Worm (Caenorhabditis elegans) whole organism, L4 larva: ENCODE results near the gene scl-26.

Source experiments
- F37D6.2 ChIP-seq: sonication (generic microtip); optimal IDR thresholded peaks from 2 replicates; lab custom pipeline; 2016; ENCODE audit warnings: mild to moderate bottlenecking, missing genetic modification characterization, missing compliant biosample characterization
- F44E2.7 ChIP-seq: fragments of 200-800 bp; sonication (Bioruptor generic); IDR thresholded peaks from 2 replicates; pipeline ENCODE4 v2.1.2; 2022; ENCODE audit warnings: missing genetic modification characterization, missing compliant biosample characterization
- T20F7.1 ChIP-seq: fragments of 200-800 bp; sonication (Bioruptor generic); optimal IDR thresholded peaks from 2 replicates; lab custom pipeline; 2018; ENCODE audit warnings: mild to moderate bottlenecking, missing genetic modification characterization, missing compliant biosample characterization
- T26A8.4 ChIP-seq: fragments of 200-800 bp; sonication (Bioruptor generic); IDR thresholded peaks from 2 replicates; pipeline ENCODE4 v1.3.6; 2022; ENCODE audit warnings: missing genetic modification characterization, missing compliant biosample characterization
- Y48G9A.11 ChIP-seq: fragments of 200-800 bp; sonication (Bioruptor generic); IDR thresholded peaks from 2 replicates; pipeline ENCODE4 v1.3.6; 2022; ENCODE audit warnings: missing genetic modification reagents, missing genetic modification characterization, missing compliant biosample characterization
- Y5F2A.4 ChIP-seq: fragments of 200-800 bp; sonication (Bioruptor generic); optimal IDR thresholded peaks from 2 replicates; lab custom pipeline; 2018; ENCODE audit warnings: mild to moderate bottlenecking, missing genetic modification characterization, missing compliant biosample characterization
- ZK337.2 ChIP-seq: fragments of 200-800 bp; sonication (Bioruptor generic); IDR thresholded peaks from 2 replicates; pipeline ENCODE4 v1.3.6; 2022; ENCODE audit warnings: missing genetic modification reagents, missing genetic modification characterization, missing compliant biosample characterization
- aha-1 ChIP-seq: fragments of 150-350 bp; peaks from one replicate; lab custom pipeline; 2014; ENCODE audit warnings: missing biosample characterization, missing genetic modification characterization
- ama-1 ChIP-seq: fragments of 150-350 bp; optimal IDR thresholded peaks from 2 replicates; lab custom pipeline; 2014; ENCODE audit warnings: inconsistent platforms, mixed read lengths
- attf-4 ChIP-seq: sonication (generic microtip); optimal IDR thresholded peaks from 3 replicates; lab custom pipeline; 2017; ENCODE audit warnings: missing biosample characterization, missing genetic modification characterization
- ceh-62 ChIP-seq: sonication (generic microtip); optimal IDR thresholded peaks from 2 replicates; lab custom pipeline; 2017; ENCODE audit warnings: missing biosample characterization, missing genetic modification characterization
- ceh-82 ChIP-seq: sonication (generic microtip); optimal IDR thresholded peaks from 2 replicates; lab custom pipeline; 2017; ENCODE audit warnings: missing biosample characterization, missing genetic modification characterization
- cey-2 ChIP-seq: sonication (generic microtip); optimal IDR thresholded peaks from 3 replicates; lab custom pipeline; 2017; ENCODE audit warnings: missing genetic modification characterization, mild to moderate bottlenecking, missing compliant biosample characterization, antibody characterized with exemption, borderline replicate concordance; ENCODE audit not compliant: insufficient read depth
- daf-8 ChIP-seq: fragments of 200-800 bp; sonication (Bioruptor generic); IDR thresholded peaks from 2 replicates; pipeline ENCODE4 v1.3.6; 2022; ENCODE audit warnings: missing genetic modification characterization, missing compliant biosample characterization
- dmd-6 ChIP-seq: fragments of 200-800 bp; sonication (Bioruptor generic); IDR thresholded peaks from 2 replicates; pipeline ENCODE4 v1.3.6; 2022; ENCODE audit warnings: missing genetic modification reagents, missing genetic modification characterization, missing compliant biosample characterization
- egl-27 ChIP-seq: sonication (generic microtip); optimal IDR thresholded peaks from 3 replicates; lab custom pipeline; 2017; ENCODE audit warnings: missing biosample characterization, missing genetic modification reagents, missing genetic modification characterization
- fos-1 ChIP-seq: fragments of 150-350 bp; optimal IDR thresholded peaks from 2 replicates; lab custom pipeline; 2014; ENCODE audit warnings: missing biosample characterization, missing genetic modification characterization
- hlh-30 ChIP-seq: sonication (generic microtip); optimal IDR thresholded peaks from 2 replicates; lab custom pipeline; 2017; ENCODE audit warnings: antibody characterized with exemption, mild to moderate bottlenecking, missing genetic modification characterization, missing compliant biosample characterization; ENCODE audit not compliant: insufficient read depth
- hmg-1.1 ChIP-seq: fragments of 200-800 bp; sonication (Bioruptor generic); IDR thresholded peaks from 2 replicates; pipeline ENCODE4 v1.3.6; 2022; ENCODE audit warnings: missing genetic modification reagents, missing genetic modification characterization, missing compliant biosample characterization
- lim-7 ChIP-seq: fragments of 200-800 bp; sonication (Bioruptor generic); IDR thresholded peaks from 2 replicates; pipeline ENCODE4 v1.3.6; 2022; ENCODE audit warnings: missing genetic modification characterization, missing compliant biosample characterization
- lin-13 ChIP-seq: fragments of 150-350 bp; optimal IDR thresholded peaks from 2 replicates; lab custom pipeline; 2014; ENCODE audit warnings: missing biosample characterization, missing genetic modification reagents, missing genetic modification characterization
- lin-29 ChIP-seq: fragments of 200-800 bp; sonication (Bioruptor generic); IDR thresholded peaks from 2 replicates; pipeline ENCODE4 v1.3.6; 2022; ENCODE audit warnings: missing genetic modification reagents, missing genetic modification characterization, missing compliant biosample characterization
- lin-39 ChIP-seq: fragments of 150-350 bp; optimal IDR thresholded peaks from 2 replicates; lab custom pipeline; 2014; ENCODE audit warnings: missing biosample characterization, missing genetic modification reagents, missing genetic modification characterization
- mxl-3 ChIP-seq: fragments of 200-800 bp; sonication (Bioruptor generic); optimal IDR thresholded peaks from 2 replicates; lab custom pipeline; 2018; ENCODE audit warnings: mild to moderate bottlenecking, missing genetic modification characterization, missing compliant biosample characterization
- nhr-102 ChIP-seq: sonication (generic microtip); optimal IDR thresholded peaks from 2 replicates; lab custom pipeline; 2016; ENCODE audit warnings: mild to moderate bottlenecking, missing genetic modification characterization, moderate library complexity, missing compliant biosample characterization
- nhr-25 ChIP-seq: sonication (generic microtip); optimal IDR thresholded peaks from 2 replicates; lab custom pipeline; 2017; ENCODE audit warnings: missing genetic modification characterization, mild to moderate bottlenecking, missing compliant biosample characterization, antibody characterized with exemption, moderate library complexity, borderline replicate concordance; ENCODE audit not compliant: insufficient read depth
- nhr-42 ChIP-seq: fragments of 200-800 bp; sonication (Bioruptor generic); IDR thresholded peaks from 2 replicates; pipeline ENCODE4 v1.3.6; 2022; ENCODE audit warnings: missing genetic modification characterization, missing compliant biosample characterization
- nhr-48 ChIP-seq: sonication (generic microtip); optimal IDR thresholded peaks from 2 replicates; lab custom pipeline; 2016; ENCODE audit warnings: mild to moderate bottlenecking, missing genetic modification characterization, missing compliant biosample characterization
- nhr-6 ChIP-seq: fragments of 150-350 bp; optimal IDR thresholded peaks from 2 replicates; lab custom pipeline; 2014; ENCODE audit warnings: missing biosample characterization, missing genetic modification characterization
- php-3 ChIP-seq: fragments of 200-800 bp; sonication (Bioruptor generic); IDR thresholded peaks from 2 replicates; pipeline ENCODE4 v1.3.6; 2022; ENCODE audit warnings: missing genetic modification reagents, missing genetic modification characterization, missing compliant biosample characterization
- skn-1 ChIP-seq: fragments of 150-350 bp; optimal IDR thresholded peaks from 2 replicates; lab custom pipeline; 2014; ENCODE audit warnings: missing biosample characterization, missing genetic modification characterization
- spr-3 ChIP-seq: fragments of 200-800 bp; sonication (Bioruptor generic); optimal IDR thresholded peaks from 2 replicates; lab custom pipeline; 2018; ENCODE audit warnings: mild to moderate bottlenecking, missing genetic modification characterization, missing compliant biosample characterization
- unc-62 ChIP-seq, 3 experiments: fragments of 150-350 bp in 1 of 3; sonication (generic microtip); optimal IDR thresholded peaks in 2 of 3; peaks in 1 of 3; 1 replicate in 1 of 3; 2 replicates in 2 of 3; lab custom pipeline; 2014 to 2017; ENCODE audit warnings: missing biosample characterization in 3 of 3, missing genetic modification characterization in 3 of 3, missing genetic modification reagents in 3 of 3, missing genotype in 1 of 3
- zag-1 ChIP-seq: fragments of 150-350 bp; optimal IDR thresholded peaks from 2 replicates; lab custom pipeline; 2014; ENCODE audit warnings: missing biosample characterization, missing genetic modification characterization

Gene scl-26

DNA sequence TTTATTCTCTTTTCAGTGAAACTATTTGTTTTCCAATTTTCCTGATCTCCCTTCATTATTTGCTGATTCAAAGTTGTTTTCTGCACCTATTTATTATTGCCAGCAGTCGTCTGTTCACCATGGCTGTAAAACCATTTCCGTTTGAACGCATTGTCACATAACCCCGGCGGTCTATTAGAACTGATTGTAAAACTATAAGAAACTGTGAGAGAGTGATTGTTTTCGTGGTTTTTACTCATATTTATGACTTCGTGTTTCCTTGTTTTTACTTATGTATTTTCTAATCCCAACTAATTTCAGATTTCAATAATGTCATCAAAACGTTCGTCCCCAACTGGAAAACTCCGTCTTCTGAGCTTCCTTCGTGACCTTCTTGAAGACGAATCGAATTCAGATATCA lies 38.4 kb downstream of the scl-26 start, which contains the start of gene F19F10.1:
Gene F19F10.1, plus strand, starts transcription at position 301 of the 400 bp plus-strand sequence.
- TF ChIP-seq lim-7 (GFP tag; lab: Robert Waterston, UW) (no peak), skn-1 (tag; lab: Kevin White, UChicago) (no peak), T26A8.4 (GFP tag; lab: Robert Waterston, UW) (no peak), php-3 (GFP tag; lab: Robert Waterston, UW) (no peak), F37D6.2 (tag; lab: Kevin White, UChicago) (no peak), lin-29 (GFP tag; lab: Robert Waterston, UW) (no peak), ceh-62 (no peak), nhr-6 (tag; lab: Kevin White, UChicago) (no peak)

DNA sequence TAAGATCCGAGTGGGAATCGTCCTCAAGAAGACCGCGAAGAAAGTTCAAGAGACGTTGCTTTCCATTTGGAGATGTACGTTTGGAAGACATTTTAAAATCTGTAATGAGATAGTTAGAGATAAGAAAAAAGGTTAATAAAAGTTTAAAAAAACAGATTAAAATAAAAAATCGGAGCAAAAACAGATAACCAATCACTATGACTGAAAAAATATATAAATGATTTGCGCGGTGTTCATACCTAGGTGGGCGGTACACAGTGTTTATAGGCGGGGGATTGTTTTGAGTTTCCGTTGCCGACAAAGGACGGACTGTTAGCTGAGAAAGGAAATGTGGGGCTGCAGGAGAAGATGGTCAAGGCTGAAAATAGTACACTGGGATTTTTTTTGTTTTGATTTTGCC lies 42.6 kb downstream of the scl-26 start, which contains the start of gene ets-7:
Gene ets-7, minus strand, starts transcription at position 101 of the 400 bp plus-strand sequence.
- no peak for TF ChIP-seq ama-1 (lab: Kevin White, UChicago)
- no peak for TF ChIP-seq nhr-48
- no peak for TF ChIP-seq dmd-6 (GFP tag; lab: Robert Waterston, UW)
- TF ChIP-seq ceh-82 (tag; lab: Kevin White, UChicago) = no peak
- TF ChIP-seq F44E2.7 (GFP tag; lab: Robert Waterston, UW) = no peak
- TF ChIP-seq Y48G9A.11 (GFP tag; lab: Robert Waterston, UW) = no peak
- no peak for TF ChIP-seq lin-13 (GFP tag; lab: Kevin White, UChicago)
- TF ChIP-seq ZK337.2 (GFP tag; lab: Robert Waterston, UW) = no peak
- TF ChIP-seq lin-39 (tag; lab: Kevin White, UChicago) = no peak
- TF ChIP-seq nhr-25 (tag; lab: Kevin White, UChicago) = no peak
- no peak for TF ChIP-seq Y5F2A.4 (GFP tag; lab: Kevin White, UChicago)
- no peak for TF ChIP-seq T20F7.1
- no peak for TF ChIP-seq mxl-3 (GFP tag; lab: Kevin White, UChicago)
- TF ChIP-seq attf-4 (tag; lab: Kevin White, UChicago) = no peak

DNA sequence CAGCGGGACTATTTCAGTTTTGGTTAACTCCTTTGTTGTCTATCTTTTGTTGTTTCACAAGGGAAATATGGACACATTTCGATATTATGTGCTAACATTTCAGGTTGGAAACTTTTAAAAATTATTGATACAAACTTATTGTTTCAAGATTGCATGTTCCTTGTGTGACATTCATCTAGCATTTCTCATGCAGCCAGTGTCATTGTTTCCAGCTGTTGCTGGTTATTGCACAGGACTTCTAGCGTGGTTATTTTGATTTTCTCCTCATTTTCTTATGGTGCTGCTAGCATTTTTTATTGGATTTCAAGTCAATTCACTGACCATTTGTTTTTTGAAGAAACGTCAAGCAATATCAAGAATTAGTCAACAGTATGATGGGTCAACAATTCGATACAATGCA lies 45.5 kb downstream of the scl-26 start:
- TF ChIP-seq unc-62 (GFP tag; optimal IDR thresholded peaks at IDR 0.05 in 1 of 2; lab: Kevin White, UChicago) = peak in 1 of 2 experiments; percentile 34
- TF ChIP-seq unc-62 (tag; optimal IDR thresholded peaks at IDR 0.05; lab: Kevin White, UChicago) = no peak
- TF ChIP-seq fos-1 = no peak
- no peak for TF ChIP-seq nhr-102 (tag; lab: Kevin White, UChicago)

DNA sequence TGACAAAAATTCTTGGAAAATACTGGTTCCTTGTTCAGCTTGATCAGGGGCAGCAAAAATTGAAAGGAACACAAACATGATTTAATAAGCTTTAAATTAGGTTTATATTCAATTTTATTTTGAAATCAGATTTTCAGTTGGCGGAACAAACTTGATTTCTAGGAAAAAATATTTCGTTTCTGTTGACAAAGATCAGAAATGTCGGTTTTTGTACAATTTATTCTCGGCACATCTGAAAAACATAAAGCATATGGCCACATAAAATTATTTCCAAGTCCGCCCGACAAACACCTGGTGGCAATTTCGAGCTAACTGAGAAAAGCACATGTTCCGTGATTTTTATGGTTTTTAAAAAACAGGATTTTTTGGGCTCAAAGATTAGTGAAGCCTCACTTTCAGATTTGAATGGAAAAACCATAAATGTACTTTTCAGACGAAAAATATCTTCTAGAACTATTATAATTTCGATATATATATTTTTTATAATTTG lies 47.4 kb downstream of the scl-26 start, which contains the start of gene ttr-10:
Gene ttr-10, minus strand, starts transcription at position 51 of the 490 bp plus-strand sequence.
- TF ChIP-seq unc-62 (GFP tag; optimal IDR thresholded peaks at IDR 0.05 in 1 of 2; lab: Kevin White, UChicago) (peak in 1 of 2 experiments; percentile 95), unc-62 (tag; optimal IDR thresholded peaks at IDR 0.05; lab: Kevin White, UChicago) (no peak), nhr-42 (GFP tag; lab: Robert Waterston, UW) (no peak), hmg-1.1 (GFP tag; lab: Robert Waterston, UW) (no peak), aha-1 (tag; lab: Kevin White, UChicago) (peak; percentile 1)

DNA sequence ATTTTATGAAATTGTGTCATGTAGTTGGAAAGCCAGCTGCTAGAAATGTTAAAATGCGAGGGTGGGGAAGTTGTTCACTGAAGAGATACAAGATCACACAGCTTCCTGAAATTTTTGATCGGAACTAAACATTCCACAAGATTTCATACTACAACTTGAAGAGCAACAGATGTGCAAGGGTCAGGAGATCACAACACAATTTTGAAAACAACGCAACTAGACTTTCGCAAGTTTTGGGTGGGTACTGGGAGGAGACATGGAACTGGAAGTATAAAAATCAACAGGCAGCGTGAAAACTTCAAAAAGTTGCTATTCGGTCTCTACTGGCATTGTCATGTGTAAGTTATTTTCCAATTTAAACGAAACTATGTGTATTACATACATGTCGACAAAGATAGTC lies 49.5 kb downstream of the scl-26 start, which contains the start of gene F19F10.3:
Gene F19F10.3, plus strand, starts transcription at position 301 of the 400 bp plus-strand sequence.
- no peak for TF ChIP-seq hlh-30 (tag; lab: Kevin White, UChicago)
- no peak for TF ChIP-seq daf-8 (GFP tag; lab: Robert Waterston, UW)
- no peak for TF ChIP-seq php-3 (GFP tag; lab: Robert Waterston, UW)
- TF ChIP-seq attf-4 (tag; lab: Kevin White, UChicago) = no peak
- no peak for TF ChIP-seq T26A8.4 (GFP tag; lab: Robert Waterston, UW)
- TF ChIP-seq lin-39 (tag; lab: Kevin White, UChicago) = no peak
- TF ChIP-seq cey-2 (tag; lab: Kevin White, UChicago) = no peak
- no peak for TF ChIP-seq dmd-6 (GFP tag; lab: Robert Waterston, UW)
- no peak for TF ChIP-seq spr-3 (GFP tag; lab: Kevin White, UChicago)
- no peak for TF ChIP-seq lin-29 (GFP tag; lab: Robert Waterston, UW)
- no peak for TF ChIP-seq zag-1 (tag; lab: Kevin White, UChicago)
- no peak for TF ChIP-seq F44E2.7 (GFP tag; lab: Robert Waterston, UW)
- TF ChIP-seq aha-1 (tag; lab: Kevin White, UChicago) = no peak
- no peak for TF ChIP-seq egl-27 (tag; lab: Kevin White, UChicago)
